Fruit fly (Drosophila melanogaster): ENCODE data around the gene CG7991.

DNA sequence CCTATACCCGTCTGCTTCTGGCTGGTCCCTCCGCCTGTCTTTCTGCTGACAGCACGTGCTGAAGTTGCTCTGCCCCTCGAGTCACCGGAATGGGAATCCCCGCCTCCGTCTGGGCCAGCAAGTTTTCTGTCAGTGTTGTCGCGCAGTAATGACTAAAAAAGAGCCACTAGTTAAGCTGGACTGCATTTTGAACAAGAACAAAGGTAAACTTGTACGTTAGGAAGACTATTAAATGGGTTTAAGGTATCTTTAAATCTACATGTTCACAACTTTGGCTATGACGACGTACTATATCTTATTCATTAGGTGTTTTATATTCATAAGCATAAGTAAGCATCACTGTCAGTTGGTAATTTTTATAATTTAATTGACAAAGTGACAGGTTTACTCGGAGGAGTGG is 4.9 kb downstream of the CG7991 start:
- TF ChIP-seq CG11902 (GFP tag; optimal IDR thresholded peaks at IDR 0.05) (peak; percentile 2), CG16779 (tag; optimal IDR thresholded peaks at IDR 0.05) (no peak), CG32006 (GFP tag; optimal IDR thresholded peaks at IDR 0.05) (no peak), fd59A (GFP tag; optimal IDR thresholded peaks at IDR 0.05) (no peak), CG10631 (GFP tag; optimal IDR thresholded peaks at IDR 0.05) (peak; percentile 6), CG6854 (GFP tag; optimal IDR thresholded peaks at IDR 0.05) (no peak), CG10669 (GFP tag; optimal IDR thresholded peaks at IDR 0.05) (peak; percentile 28)

Data from whole organism, prepupa.